Fruit fly (Drosophila melanogaster) whole organism, embryonic: ENCODE data around the gene mRpL13.

ENCODE experiments used
- Asciz ChIP-seq: fragments of 200-800 bp; sonication (Bioruptor generic); optimal IDR thresholded peaks from 2 replicates; lab custom pipeline; 2017; ENCODE audit warnings: missing biosample characterization, mild to moderate bottlenecking, missing genetic modification characterization, missing genetic modification reagents
- Atf6 ChIP-seq: fragments of 200-800 bp; sonication (Bioruptor generic); IDR thresholded peaks from 2 replicates; pipeline ENCODE4 v1.3.6; 2022; ENCODE audit warnings: missing biosample characterization, missing genetic modification characterization
- Bdp1 ChIP-seq: fragments of 200-800 bp; sonication (Bioruptor generic); optimal IDR thresholded peaks from 3 replicates; lab custom pipeline; 2016; ENCODE audit warnings: missing biosample characterization, missing genetic modification characterization
- CG10959 ChIP-seq: fragments of 200-800 bp; sonication (Bioruptor generic); IDR thresholded peaks from 2 replicates; pipeline ENCODE4 v1.3.6; 2022; ENCODE audit warnings: missing biosample characterization, missing genetic modification characterization
- CG11560 ChIP-seq: fragments of 200-800 bp; sonication (Bioruptor generic); IDR thresholded peaks from 3 replicates; pipeline ENCODE4 v1.3.6; 2022; ENCODE audit warnings: missing biosample characterization, missing genetic modification characterization
- CG12219 ChIP-seq: fragments of 200-800 bp; sonication (Bioruptor generic); optimal IDR thresholded peaks from 3 replicates; lab custom pipeline; 2018; ENCODE audit warnings: missing biosample characterization, mild to moderate bottlenecking, missing genetic modification characterization
- CG12236 ChIP-seq: fragments of 200-800 bp; sonication (Bioruptor generic); optimal IDR thresholded peaks from 2 replicates; lab custom pipeline; 2016; ENCODE audit warnings: missing biosample characterization, missing genetic modification characterization
- CG12942 ChIP-seq: fragments of 200-800 bp; sonication (Bioruptor generic); optimal IDR thresholded peaks from 3 replicates; lab custom pipeline; 2016; ENCODE audit warnings: missing biosample characterization, missing genetic modification characterization
- CG14050 ChIP-seq: fragments of 200-800 bp; sonication (Bioruptor generic); IDR thresholded peaks from 3 replicates; pipeline ENCODE4 v1.3.6; 2022; ENCODE audit warnings: missing biosample characterization, missing genetic modification characterization
- CG15011 ChIP-seq: fragments of 200-800 bp; sonication (Bioruptor generic); optimal IDR thresholded peaks from 3 replicates; lab custom pipeline; 2018; ENCODE audit warnings: missing biosample characterization, mild to moderate bottlenecking, missing genetic modification characterization
- CG15073 ChIP-seq: fragments of 200-800 bp; sonication (Bioruptor generic); optimal IDR thresholded peaks from 2 replicates; lab custom pipeline; 2016; ENCODE audit warnings: missing biosample characterization, missing genetic modification characterization
- CG15269 ChIP-seq: fragments of 200-800 bp; sonication (Bioruptor generic); optimal IDR thresholded peaks from 2 replicates; lab custom pipeline; 2018; ENCODE audit warnings: missing biosample characterization, mild to moderate bottlenecking, missing genetic modification characterization, moderate library complexity
- CG18476 ChIP-seq: fragments of 200-800 bp; sonication (Bioruptor generic); optimal IDR thresholded peaks from 2 replicates; lab custom pipeline; 2016; ENCODE audit warnings: missing biosample characterization, mild to moderate bottlenecking, missing genetic modification characterization
- CG2129 ChIP-seq: fragments of 200-800 bp; sonication (Bioruptor generic); IDR thresholded peaks from 2 replicates; pipeline ENCODE4 v1.3.6; 2022; ENCODE audit warnings: missing biosample characterization, missing genetic modification characterization; ENCODE audit not compliant: partially characterized antibody
- CG31224 ChIP-seq: fragments of 200-800 bp; sonication (Bioruptor generic); IDR thresholded peaks from 2 replicates; pipeline ENCODE4 v1.3.6; 2022; ENCODE audit warnings: missing biosample characterization, missing genetic modification characterization
- CG3163 ChIP-seq: fragments of 200-800 bp; sonication (Bioruptor generic); optimal IDR thresholded peaks from 3 replicates; lab custom pipeline; 2016; ENCODE audit warnings: missing biosample characterization, missing genetic modification characterization
- CG43689 ChIP-seq: fragments of 200-800 bp; sonication (Bioruptor generic); IDR thresholded peaks from 2 replicates; pipeline ENCODE4 v1.3.6; 2022; ENCODE audit warnings: missing biosample characterization, missing genetic modification characterization
- CG5953 ChIP-seq: fragments of 200-800 bp; sonication (Bioruptor generic); IDR thresholded peaks from 2 replicates; pipeline ENCODE4 v1.3.6; 2022; ENCODE audit warnings: missing biosample characterization, missing genetic modification characterization
- CG6272 ChIP-seq: fragments of 200-800 bp; sonication (Bioruptor generic); IDR thresholded peaks from 2 replicates; pipeline ENCODE4 v1.3.6; 2022; ENCODE audit warnings: missing biosample characterization, missing genetic modification characterization
- CG6791 ChIP-seq: fragments of 200-800 bp; sonication (Bioruptor generic); IDR thresholded peaks from 3 replicates; pipeline ENCODE4 v1.3.6; 2022; ENCODE audit warnings: missing biosample characterization, missing genetic modification characterization; ENCODE audit not compliant: partially characterized antibody
- CG7928 ChIP-seq: fragments of 200-800 bp; sonication (Bioruptor generic); optimal IDR thresholded peaks from 2 replicates; lab custom pipeline; 2017; ENCODE audit warnings: missing biosample characterization, mild to moderate bottlenecking, missing genetic modification characterization
- CG8478 ChIP-seq: fragments of >200 bp; optimal IDR thresholded peaks from 2 replicates; lab custom pipeline; 2018
- CG9437 ChIP-seq: fragments of 200-800 bp; sonication (Bioruptor generic); optimal IDR thresholded peaks from 2 replicates; lab custom pipeline; 2018; ENCODE audit warnings: missing biosample characterization, mild to moderate bottlenecking, missing genetic modification characterization
- D19B ChIP-seq: fragments of 200-800 bp; sonication (Bioruptor generic); optimal IDR thresholded peaks from 2 replicates; lab custom pipeline; 2017; ENCODE audit warnings: missing biosample characterization, mild to moderate bottlenecking, missing genetic modification characterization
- Dfd ChIP-seq, 2 experiments: fragments of >200 bp; optimal IDR thresholded peaks; 2 replicates each; lab custom pipeline; 2017; ENCODE audit warnings: missing biosample characterization in 2 of 2, missing genetic modification characterization in 2 of 2
- Ets97D ChIP-seq: fragments of 200-800 bp; sonication (Bioruptor generic); optimal IDR thresholded peaks from 3 replicates; lab custom pipeline; 2016; ENCODE audit warnings: missing biosample characterization, missing genetic modification characterization
- Fer2 ChIP-seq: fragments of 200-800 bp; sonication (Bioruptor generic); optimal IDR thresholded peaks from 2 replicates; lab custom pipeline; 2018; ENCODE audit warnings: missing biosample characterization, mild to moderate bottlenecking, missing genetic modification characterization, moderate library complexity
- HHEX ChIP-seq: fragments of 200-800 bp; sonication (Bioruptor generic); optimal IDR thresholded peaks from 3 replicates; lab custom pipeline; 2017; ENCODE audit warnings: missing biosample characterization, mild to moderate bottlenecking, missing genetic modification characterization, missing genetic modification reagents
- Hmx ChIP-seq: fragments of 200-800 bp; sonication (Bioruptor generic); optimal IDR thresholded peaks from 2 replicates; lab custom pipeline; 2016; ENCODE audit warnings: missing biosample characterization, missing genetic modification characterization
- Lpt ChIP-seq: fragments of >200 bp; optimal IDR thresholded peaks from 2 replicates; lab custom pipeline; 2018; ENCODE audit warnings: missing biosample characterization, missing genetic modification characterization
- MESR4 ChIP-seq: fragments of 200-800 bp; sonication (Bioruptor generic); optimal IDR thresholded peaks from 2 replicates; lab custom pipeline; 2018; ENCODE audit warnings: missing biosample characterization, mild to moderate bottlenecking, missing genetic modification characterization, moderate library complexity
- Max ChIP-seq: fragments of 200-800 bp; sonication (Bioruptor generic); optimal IDR thresholded peaks from 2 replicates; lab custom pipeline; 2016; ENCODE audit warnings: missing biosample characterization, mild to moderate bottlenecking, missing genetic modification characterization
- NK7.1 ChIP-seq: fragments of 200-800 bp; sonication (Bioruptor generic); optimal IDR thresholded peaks from 3 replicates; lab custom pipeline; 2016; ENCODE audit warnings: missing biosample characterization, missing genetic modification characterization
- NfI ChIP-seq: fragments of 200-800 bp; sonication (Bioruptor generic); optimal IDR thresholded peaks from 3 replicates; lab custom pipeline; 2018; ENCODE audit warnings: missing biosample characterization, mild to moderate bottlenecking, missing genetic modification characterization, moderate library complexity
- Rx ChIP-seq: fragments of 200-800 bp; sonication (Bioruptor generic); IDR thresholded peaks from 2 replicates; pipeline ENCODE4 v1.3.6; 2022; ENCODE audit warnings: missing biosample characterization, missing genetic modification characterization
- Usf ChIP-seq: fragments of 200-800 bp; sonication (Bioruptor generic); optimal IDR thresholded peaks from 2 replicates; lab custom pipeline; 2017; ENCODE audit warnings: missing genotype, missing biosample characterization, missing genetic modification characterization
- Vsx1 ChIP-seq: fragments of 200-800 bp; sonication (Bioruptor generic); optimal IDR thresholded peaks from 2 replicates; lab custom pipeline; 2017; ENCODE audit warnings: missing biosample characterization, mild to moderate bottlenecking, missing genetic modification characterization, missing genetic modification reagents
- bsh ChIP-seq, 2 experiments: fragments of 200-800 bp; sonication (Bioruptor generic); optimal IDR thresholded peaks; 2 replicates each; lab custom pipeline; 2017 to 2018; ENCODE audit warnings: mild to moderate bottlenecking in 2 of 2, missing biosample characterization in 2 of 2, missing genetic modification characterization in 2 of 2, moderate library complexity in 1 of 2
- chinmo ChIP-seq: fragments of 200-800 bp; sonication (Bioruptor generic); IDR thresholded peaks from 4 replicates; pipeline ENCODE4 v1.3.6; 2022; ENCODE audit warnings: missing biosample characterization, missing genetic modification characterization; ENCODE audit not compliant: partially characterized antibody
- exex ChIP-seq: fragments of 200-800 bp; sonication (Bioruptor generic); optimal IDR thresholded peaks from 4 replicates; lab custom pipeline; 2018; ENCODE audit warnings: missing biosample characterization, mild to moderate bottlenecking, missing genetic modification characterization, moderate library complexity
- eyg ChIP-seq: fragments of 200-800 bp; sonication (Bioruptor generic); optimal IDR thresholded peaks from 3 replicates; lab custom pipeline; 2016; ENCODE audit warnings: missing biosample characterization, missing genetic modification characterization
- fd96Cb ChIP-seq: fragments of 200-800 bp; sonication (Bioruptor generic); optimal IDR thresholded peaks from 2 replicates; lab custom pipeline; 2018; ENCODE audit warnings: missing biosample characterization, mild to moderate bottlenecking, missing genetic modification characterization, moderate library complexity
- gsb-n ChIP-seq: fragments of 200-800 bp; sonication (Bioruptor generic); optimal IDR thresholded peaks from 3 replicates; lab custom pipeline; 2018; ENCODE audit warnings: missing biosample characterization, mild to moderate bottlenecking, missing genetic modification characterization
- ind ChIP-seq: fragments of 200-800 bp; sonication (Bioruptor generic); optimal IDR thresholded peaks from 3 replicates; lab custom pipeline; 2016; ENCODE audit warnings: missing biosample characterization, missing genetic modification characterization
- klu ChIP-seq: fragments of 200-800 bp; sonication (Bioruptor generic); IDR thresholded peaks from 2 replicates; pipeline ENCODE4 v1.3.6; 2022; ENCODE audit warnings: missing biosample characterization, missing genetic modification characterization
- knrl ChIP-seq: fragments of 200-800 bp; sonication (Bioruptor generic); IDR thresholded peaks from 3 replicates; pipeline ENCODE4 v1.3.6; 2022; ENCODE audit warnings: missing biosample characterization, missing genetic modification characterization; ENCODE audit not compliant: partially characterized antibody
- mam ChIP-seq: fragments of 200-800 bp; sonication (Bioruptor generic); optimal IDR thresholded peaks from 3 replicates; lab custom pipeline; 2016; ENCODE audit warnings: missing biosample characterization, missing genetic modification characterization
- nmo ChIP-seq: fragments of 200-800 bp; sonication (Bioruptor generic); optimal IDR thresholded peaks from 2 replicates; lab custom pipeline; 2018; ENCODE audit warnings: missing biosample characterization, mild to moderate bottlenecking, missing genetic modification characterization, moderate library complexity
- phol ChIP-seq: fragments of 200-800 bp; sonication (Bioruptor generic); optimal IDR thresholded peaks from 3 replicates; lab custom pipeline; 2018; ENCODE audit warnings: missing biosample characterization, mild to moderate bottlenecking, missing genetic modification characterization, moderate library complexity
- pum ChIP-seq: fragments of 200-800 bp; sonication (Bioruptor generic); optimal IDR thresholded peaks from 2 replicates; lab custom pipeline; 2016; ENCODE audit warnings: missing biosample characterization, missing genetic modification characterization
- toy ChIP-seq: fragments of 200-800 bp; sonication (Bioruptor generic); IDR thresholded peaks from 2 replicates; pipeline ENCODE4 v1.3.6; 2022; ENCODE audit warnings: missing biosample characterization, missing genetic modification characterization
- unpg ChIP-seq: fragments of 200-800 bp; sonication (Bioruptor generic); optimal IDR thresholded peaks from 3 replicates; lab custom pipeline; 2018; ENCODE audit warnings: missing biosample characterization, mild to moderate bottlenecking, missing genetic modification characterization, moderate library complexity

The mRpL13 gene

DNA sequence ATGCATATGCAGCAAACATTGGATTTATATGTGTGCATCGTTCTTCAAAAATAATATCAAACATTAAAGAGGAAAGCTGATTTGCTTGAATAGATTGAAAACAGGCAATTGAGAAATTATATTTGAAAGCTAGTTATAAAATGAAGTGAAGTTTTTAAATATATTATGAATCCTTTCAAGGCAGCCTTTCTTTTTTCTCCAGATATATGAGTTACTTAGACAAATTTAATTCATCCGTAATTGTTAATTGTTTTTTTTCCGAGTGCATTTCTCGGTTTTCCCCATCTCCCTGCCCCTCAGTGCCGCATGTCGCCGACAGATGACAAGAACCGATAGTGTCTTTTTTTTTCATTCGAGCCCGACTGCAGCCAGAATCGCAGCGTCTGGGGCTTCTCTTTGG is 12.8 kb upstream of the mRpL13 start (continued):
- no peak for TF ChIP-seq CG15269
- TF ChIP-seq Atf6 (GFP tag; lab: Robert Waterston, UW), result no peak
- no peak for TF ChIP-seq CG6791 (GFP tag; lab: Robert Waterston, UW)
- TF ChIP-seq D19B (GFP tag; lab: Kevin White, UChicago), result no peak
- TF ChIP-seq CG2129 (GFP tag; lab: Robert Waterston, UW), result no peak
- peak in 1 of 2 experiments; percentile 46 for TF ChIP-seq bsh (GFP tag; optimal IDR thresholded peaks at IDR 0.05; lab: Kevin White, UChicago)
- TF ChIP-seq eyg (GFP tag; lab: Kevin White, UChicago), result no peak
- TF ChIP-seq CG15073 (GFP tag; lab: Kevin White, UChicago), result no peak
- no peak for TF ChIP-seq Rx (GFP tag; lab: Robert Waterston, UW)
- TF ChIP-seq NK7.1 (GFP tag; lab: Kevin White, UChicago), result no peak
- TF ChIP-seq Usf (GFP tag; lab: Kevin White, UChicago), result peak; percentile 14
- TF ChIP-seq CG9437 (GFP tag; lab: Kevin White, UChicago), result no peak
- TF ChIP-seq unpg (GFP tag; lab: Kevin White, UChicago), result no peak
- TF ChIP-seq CG6272 (GFP tag; lab: Robert Waterston, UW), result no peak
- TF ChIP-seq chinmo, result no peak
- TF ChIP-seq fd96Cb (tag; lab: Kevin White, UChicago), result no peak
- TF ChIP-seq MESR4 (GFP tag; lab: Kevin White, UChicago), result no peak
- no peak for TF ChIP-seq CG18476
- TF ChIP-seq pum, result no peak
- TF ChIP-seq Fer2 (tag; lab: Kevin White, UChicago), result no peak
- no peak for TF ChIP-seq Bdp1 (GFP tag; lab: Kevin White, UChicago)
- TF ChIP-seq CG5953, result no peak
- no peak for TF ChIP-seq CG15011
- no peak for TF ChIP-seq CG43689 (GFP tag; lab: Robert Waterston, UW)
- no peak for TF ChIP-seq exex
- TF ChIP-seq mam (GFP tag; lab: Kevin White, UChicago), result no peak
- TF ChIP-seq CG12942, result no peak
- no peak for TF ChIP-seq CG10959
- no peak for TF ChIP-seq HHEX (GFP tag; lab: Kevin White, UChicago)
- TF ChIP-seq CG7928 (GFP tag; lab: Kevin White, UChicago), result no peak
- TF ChIP-seq knrl (GFP tag; lab: Robert Waterston, UW), result no peak
- TF ChIP-seq klu, result no peak
- no peak for TF ChIP-seq Max (GFP tag; lab: Kevin White, UChicago)
- no peak for TF ChIP-seq Hmx (GFP tag; lab: Kevin White, UChicago)
- peak; percentile 27 for TF ChIP-seq gsb-n (tag; lab: Kevin White, UChicago)
- TF ChIP-seq CG14050 (GFP tag; lab: Robert Waterston, UW), result no peak
- TF ChIP-seq Asciz (GFP tag; lab: Kevin White, UChicago), result no peak
- no peak for TF ChIP-seq CG12219 (GFP tag; lab: Kevin White, UChicago)
- TF ChIP-seq CG11560 (tag; lab: Robert Waterston, UW), result no peak
- TF ChIP-seq NfI (GFP tag; lab: Kevin White, UChicago), result no peak
- no peak for TF ChIP-seq CG3163 (GFP tag; lab: Kevin White, UChicago)
- TF ChIP-seq Lpt, result no peak
- TF ChIP-seq CG31224 (GFP tag; lab: Robert Waterston, UW), result no peak
- TF ChIP-seq toy, result no peak
- no peak for TF ChIP-seq phol
- TF ChIP-seq ind (GFP tag; lab: Kevin White, UChicago), result no peak
- no peak for TF ChIP-seq CG12236
- TF ChIP-seq CG8478 (lab: Kevin White, UChicago), result no peak
- TF ChIP-seq nmo (GFP tag; lab: Kevin White, UChicago), result peak; percentile 29
- TF ChIP-seq Vsx1 (GFP tag; lab: Kevin White, UChicago), result no peak
- TF ChIP-seq Ets97D (GFP tag; lab: Kevin White, UChicago), result no peak
- TF ChIP-seq Dfd (GFP tag; optimal IDR thresholded peaks at IDR 0.05; lab: Kevin White, UChicago), result no peak
